Worm (Caenorhabditis elegans): ENCODE results near the gene ceeh-2.

The ceeh-2 gene

ce11 chrV:10357467-10357953 is at the start of gene ceeh-2:
Gene ceeh-2, minus strand, starts transcription at chrV:10357903.
- TF ChIP-seq tbx-37 (GFP tag; conservative IDR thresholded peaks at IDR 0.05) (no peak), sea-1 (GFP tag; conservative IDR thresholded peaks at IDR 0.05) (no peak), flt-1 (GFP tag; IDR thresholded peaks at IDR 0.05) (no peak), aly-1 (tag; optimal IDR thresholded peaks at IDR 0.05) (no peak), ets-7 (tag; optimal IDR thresholded peaks at IDR 0.05) (no peak), ama-1 (optimal IDR thresholded peaks at IDR 0.05) (no peak), B0310.2 (tag; optimal IDR thresholded peaks at IDR 0.05) (no peak), hmbx-1 (tag; optimal IDR thresholded peaks at IDR 0.05) (no peak), tra-4 (tag; optimal IDR thresholded peaks at IDR 0.05) (no peak), scrt-1 (GFP tag; IDR thresholded peaks at IDR 0.05) (no peak), tbx-11 (GFP tag; IDR thresholded peaks at IDR 0.05) (no peak), pes-1 (GFP tag; IDR thresholded peaks at IDR 0.05) (no peak), ceh-13 (GFP tag; optimal IDR thresholded peaks at IDR 0.05) (no peak), hmg-4 (GFP tag; optimal IDR thresholded peaks at IDR 0.05) (no peak), F13C5.2 (tag; optimal IDR thresholded peaks at IDR 0.05) (no peak), hnd-1 (tag; optimal IDR thresholded peaks at IDR 0.05) (no peak), ceh-36 (tag; optimal IDR thresholded peaks at IDR 0.05) (no peak)

ce11 chrV:10406313-10406712 is 48.6 kb upstream of the ceeh-2 start, which contains the start of gene F15H10.7:
Gene F15H10.7, minus strand, starts transcription at chrV:10406413.
- TF ChIP-seq flt-1 (GFP tag; IDR thresholded peaks at IDR 0.05), result no peak
- no peak for TF ChIP-seq tbx-11 (GFP tag; IDR thresholded peaks at IDR 0.05)
- no peak for TF ChIP-seq hmg-4 (GFP tag; optimal IDR thresholded peaks at IDR 0.05)
- no peak for TF ChIP-seq hnd-1 (tag; optimal IDR thresholded peaks at IDR 0.05)
- no peak for TF ChIP-seq tbx-37 (GFP tag; conservative IDR thresholded peaks at IDR 0.05)
- TF ChIP-seq hmbx-1 (tag; optimal IDR thresholded peaks at IDR 0.05), result no peak

- TF ChIP-seq pes-1 (GFP tag; IDR thresholded peaks at IDR 0.05), result no peak
- no peak for TF ChIP-seq hnd-1 (tag; optimal IDR thresholded peaks at IDR 0.05)
- no peak for TF ChIP-seq ets-7 (tag; optimal IDR thresholded peaks at IDR 0.05)
- no peak for TF ChIP-seq hmg-4 (GFP tag; optimal IDR thresholded peaks at IDR 0.05)
- no peak for TF ChIP-seq ceh-13 (GFP tag; optimal IDR thresholded peaks at IDR 0.05)
- no peak for TF ChIP-seq flt-1 (GFP tag; IDR thresholded peaks at IDR 0.05)
- no peak for TF ChIP-seq tra-4 (tag; optimal IDR thresholded peaks at IDR 0.05)
- no peak for TF ChIP-seq B0310.2 (tag; optimal IDR thresholded peaks at IDR 0.05)
- no peak for TF ChIP-seq ama-1 (optimal IDR thresholded peaks at IDR 0.05)
- no peak for TF ChIP-seq aly-1 (tag; optimal IDR thresholded peaks at IDR 0.05)
- no peak for TF ChIP-seq sea-1 (GFP tag; conservative IDR thresholded peaks at IDR 0.05)
Observed at ce11 chrV:10404701-10405100, 47.0 kb upstream of the ceeh-2 start.

ce11 chrV:10402804-10403203 is 45.1 kb upstream of the ceeh-2 start, which contains the start of gene F15H10.8:
Gene F15H10.8, minus strand, starts transcription at chrV:10402904.
- TF ChIP-seq flt-1 (GFP tag; IDR thresholded peaks at IDR 0.05) (no peak), ceh-36 (tag; optimal IDR thresholded peaks at IDR 0.05) (no peak), aly-1 (tag; optimal IDR thresholded peaks at IDR 0.05) (no peak), tbx-11 (GFP tag; IDR thresholded peaks at IDR 0.05) (no peak), ets-7 (tag; optimal IDR thresholded peaks at IDR 0.05) (no peak), hnd-1 (tag; optimal IDR thresholded peaks at IDR 0.05) (no peak), B0310.2 (tag; optimal IDR thresholded peaks at IDR 0.05) (no peak), sea-1 (GFP tag; conservative IDR thresholded peaks at IDR 0.05) (no peak), ceh-13 (GFP tag; optimal IDR thresholded peaks at IDR 0.05) (no peak), scrt-1 (GFP tag; IDR thresholded peaks at IDR 0.05) (no peak), ama-1 (optimal IDR thresholded peaks at IDR 0.05) (no peak), hmg-4 (GFP tag; optimal IDR thresholded peaks at IDR 0.05) (no peak), hmbx-1 (tag; optimal IDR thresholded peaks at IDR 0.05) (no peak), tbx-37 (GFP tag; conservative IDR thresholded peaks at IDR 0.05) (no peak), pes-1 (GFP tag; IDR thresholded peaks at IDR 0.05) (no peak), tra-4 (tag; optimal IDR thresholded peaks at IDR 0.05) (no peak)

ce11 chrV:10399290-10399689 is 41.6 kb upstream of the ceeh-2 start:
- TF ChIP-seq B0310.2 (tag; optimal IDR thresholded peaks at IDR 0.05), result no peak
- no peak for TF ChIP-seq tbx-11 (GFP tag; IDR thresholded peaks at IDR 0.05)
- no peak for TF ChIP-seq pes-1 (GFP tag; IDR thresholded peaks at IDR 0.05)
- no peak for TF ChIP-seq hnd-1 (tag; optimal IDR thresholded peaks at IDR 0.05)
- TF ChIP-seq ets-7 (tag; optimal IDR thresholded peaks at IDR 0.05), result no peak
- no peak for TF ChIP-seq ama-1 (optimal IDR thresholded peaks at IDR 0.05)
- TF ChIP-seq flt-1 (GFP tag; IDR thresholded peaks at IDR 0.05), result no peak

- TF ChIP-seq hmbx-1 (tag; optimal IDR thresholded peaks at IDR 0.05), result no peak
- no peak for TF ChIP-seq hmg-4 (GFP tag; optimal IDR thresholded peaks at IDR 0.05)
- TF ChIP-seq scrt-1 (GFP tag; IDR thresholded peaks at IDR 0.05), result no peak
- no peak for TF ChIP-seq ceh-36 (tag; optimal IDR thresholded peaks at IDR 0.05)
- no peak for TF ChIP-seq hnd-1 (tag; optimal IDR thresholded peaks at IDR 0.05)
- no peak for TF ChIP-seq flt-1 (GFP tag; IDR thresholded peaks at IDR 0.05)
Observed at ce11 chrV:10398431-10398830, 40.7 kb upstream of the ceeh-2 start, which contains the start of gene ugt-2. Gene ugt-2, plus strand, starts transcription at chrV:10398801.

ce11 chrV:10395173-10395766 is 37.6 kb upstream of the ceeh-2 start, which contains the start of the genes col-151 and ugt-1:
Gene col-151, minus strand, starts transcription at chrV:10395223.
Gene ugt-1, plus strand, starts transcription at chrV:10395663.
- TF ChIP-seq tbx-11 (GFP tag; IDR thresholded peaks at IDR 0.05), result no peak

- TF ChIP-seq hmg-4 (GFP tag; optimal IDR thresholded peaks at IDR 0.05), result no peak
- TF ChIP-seq tbx-11 (GFP tag; IDR thresholded peaks at IDR 0.05), result no peak
- TF ChIP-seq ets-7 (tag; optimal IDR thresholded peaks at IDR 0.05), result no peak
- no peak for TF ChIP-seq scrt-1 (GFP tag; IDR thresholded peaks at IDR 0.05)
- no peak for TF ChIP-seq hnd-1 (tag; optimal IDR thresholded peaks at IDR 0.05)
- TF ChIP-seq pes-1 (GFP tag; IDR thresholded peaks at IDR 0.05), result no peak
- no peak for TF ChIP-seq tra-4 (tag; optimal IDR thresholded peaks at IDR 0.05)
- no peak for TF ChIP-seq flt-1 (GFP tag; IDR thresholded peaks at IDR 0.05)
- no peak for TF ChIP-seq B0310.2 (tag; optimal IDR thresholded peaks at IDR 0.05)
- TF ChIP-seq aly-1 (tag; optimal IDR thresholded peaks at IDR 0.05), result no peak
Observed at ce11 chrV:10393708-10394107, 36.0 kb upstream of the ceeh-2 start.

Data from whole organism, early embryonic.